Fruit fly (Drosophila melanogaster): ENCODE results near the gene SF2.

DNA sequence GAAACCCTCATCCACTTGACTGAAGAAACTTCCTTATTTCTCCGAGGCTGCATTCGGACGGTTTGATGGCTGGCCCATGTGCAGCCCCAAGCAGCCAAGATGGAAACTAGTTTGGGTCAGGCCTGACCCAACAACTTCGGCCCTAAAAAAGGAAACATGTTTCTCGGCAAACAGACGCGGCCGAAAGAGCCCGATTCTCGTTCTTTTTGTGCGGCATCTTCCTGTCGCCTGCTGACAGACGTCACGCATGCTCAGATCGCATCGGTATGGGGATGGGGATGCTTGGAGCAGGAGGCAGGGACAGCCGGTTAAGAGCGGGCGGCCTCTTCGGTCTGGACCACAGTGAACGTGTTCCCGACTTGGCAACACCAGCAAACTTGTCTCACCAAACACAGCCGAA lies 25.0 kb downstream of the SF2 start:
- TF ChIP-seq ac (GFP tag; optimal IDR thresholded peaks at IDR 0.05) (no peak), ind (GFP tag; optimal IDR thresholded peaks at IDR 0.05) (no peak), Fer1 (GFP tag; optimal IDR thresholded peaks at IDR 0.05) (no peak), hth (optimal IDR thresholded peaks at IDR 0.05) (no peak), Chrac-16 (GFP tag; optimal IDR thresholded peaks at IDR 0.05) (no peak)
